Worm (Caenorhabditis elegans): ENCODE results near the gene Y48A6C.4.

Gene Y48A6C.4

DNA sequence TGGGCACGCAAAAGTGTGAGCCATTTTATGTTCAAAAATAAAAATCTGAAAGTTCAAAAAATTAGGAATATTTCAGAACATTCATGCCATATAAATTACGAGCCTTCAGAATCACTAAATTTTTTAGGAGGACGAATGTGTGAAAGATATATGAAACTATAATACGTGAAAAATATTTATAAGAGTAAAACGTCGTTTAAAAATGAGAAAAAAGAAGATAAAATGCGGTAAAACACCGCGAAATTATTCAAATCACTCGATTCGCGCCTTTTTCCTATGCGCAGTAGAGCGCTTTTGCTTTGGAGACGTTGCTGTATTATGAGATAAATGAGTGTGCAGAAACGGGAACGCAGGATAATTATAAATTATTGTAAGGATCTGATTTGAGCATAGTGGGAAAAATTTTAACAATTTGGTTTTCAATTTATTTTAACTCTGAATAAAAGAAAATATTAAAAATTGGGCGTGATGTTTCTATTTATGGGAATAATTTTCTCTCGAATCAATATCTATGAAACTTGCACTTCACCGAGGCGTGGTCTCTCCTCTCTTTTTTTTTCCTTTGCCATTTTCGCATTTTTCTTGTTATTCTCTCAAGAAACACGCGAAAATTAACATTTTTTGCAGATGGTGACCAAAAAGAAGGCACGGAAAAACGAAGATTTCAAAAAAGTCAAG, at the start of gene Y48A6C.4, which contains the start of gene sup-35:
Y48A6C.4 (plus strand) TSS at position 628 of the 678 bp plus-strand sequence.
sup-35 (minus strand) TSS at position 51 of the 678 bp plus-strand sequence.
- TF ChIP-seq him-1 (tag; optimal IDR thresholded peaks at IDR 0.05) (no peak), W03F9.2 (tag; optimal IDR thresholded peaks at IDR 0.05) (peak; percentile 86)

DNA sequence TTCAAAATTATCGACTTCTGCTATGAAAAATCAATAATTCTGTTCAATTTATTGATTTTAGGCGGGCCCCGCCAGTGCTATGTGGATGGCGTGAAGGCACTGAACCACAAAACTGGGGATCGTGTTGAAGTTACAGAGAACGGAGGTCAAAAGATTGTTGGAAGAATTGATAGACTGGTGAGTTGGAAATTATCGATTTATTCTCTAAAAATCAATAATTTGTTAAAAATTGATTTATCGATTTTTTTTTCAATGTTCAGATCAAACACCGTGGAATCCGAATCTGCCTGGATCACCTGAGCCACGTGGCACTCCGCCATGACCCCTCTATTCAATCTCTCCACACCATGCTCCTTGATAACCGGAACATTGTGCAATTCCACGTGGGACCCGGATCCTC, 49.4 kb upstream of the Y48A6C.4 start:
- TF ChIP-seq dao-5 (tag; optimal IDR thresholded peaks at IDR 0.05) = no peak
- TF ChIP-seq him-1 (tag; optimal IDR thresholded peaks at IDR 0.05) = no peak
- TF ChIP-seq W03F9.2 (tag; optimal IDR thresholded peaks at IDR 0.05) = no peak

DNA sequence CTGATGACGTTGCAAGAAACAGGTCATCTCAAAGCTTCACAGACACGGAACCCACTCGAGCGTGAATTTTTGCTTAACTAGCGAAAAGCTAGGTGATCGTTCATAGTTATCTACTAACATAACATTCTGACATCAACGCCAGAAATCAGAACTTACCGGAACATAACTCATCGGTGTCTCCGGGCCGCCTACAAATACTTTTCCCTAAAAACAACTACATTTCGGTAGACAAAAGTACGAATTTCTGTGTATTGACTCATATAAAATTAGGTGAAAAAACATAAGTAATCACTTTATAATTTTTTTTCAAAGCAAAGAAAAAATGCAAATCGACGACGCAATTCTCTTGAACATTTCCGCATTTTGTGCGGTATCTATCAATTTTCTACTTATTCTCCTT, 45.4 kb upstream of the Y48A6C.4 start, which contains the start of gene str-261:
str-261 (plus strand) TSS at position 301 of the 400 bp plus-strand sequence.
- TF ChIP-seq dao-5 (tag; optimal IDR thresholded peaks at IDR 0.05) = no peak
- TF ChIP-seq W03F9.2 (tag; optimal IDR thresholded peaks at IDR 0.05) = no peak
- no peak for TF ChIP-seq him-1 (tag; optimal IDR thresholded peaks at IDR 0.05)

DNA sequence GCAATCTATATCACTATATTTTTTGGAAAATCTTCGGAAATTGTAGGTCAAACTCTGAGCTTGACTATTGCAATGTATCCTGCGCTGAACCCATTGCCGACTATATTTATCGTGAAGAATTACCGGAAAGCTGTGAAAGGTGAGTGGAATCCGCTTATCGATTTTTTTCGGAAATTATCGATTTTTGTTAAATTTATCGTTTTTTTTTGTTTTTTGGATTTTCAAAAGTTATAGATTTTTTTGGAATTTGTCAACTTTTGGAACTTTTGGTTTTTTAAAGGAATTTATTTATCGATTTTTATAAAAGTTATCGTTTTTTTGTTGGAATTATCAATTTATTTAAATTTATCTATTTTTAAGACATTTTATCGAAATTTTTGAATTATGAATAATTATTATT, 42.9 kb upstream of the Y48A6C.4 start:
- TF ChIP-seq W03F9.2 (tag; optimal IDR thresholded peaks at IDR 0.05) (no peak), dao-5 (tag; optimal IDR thresholded peaks at IDR 0.05) (no peak), him-1 (tag; optimal IDR thresholded peaks at IDR 0.05) (no peak)

DNA sequence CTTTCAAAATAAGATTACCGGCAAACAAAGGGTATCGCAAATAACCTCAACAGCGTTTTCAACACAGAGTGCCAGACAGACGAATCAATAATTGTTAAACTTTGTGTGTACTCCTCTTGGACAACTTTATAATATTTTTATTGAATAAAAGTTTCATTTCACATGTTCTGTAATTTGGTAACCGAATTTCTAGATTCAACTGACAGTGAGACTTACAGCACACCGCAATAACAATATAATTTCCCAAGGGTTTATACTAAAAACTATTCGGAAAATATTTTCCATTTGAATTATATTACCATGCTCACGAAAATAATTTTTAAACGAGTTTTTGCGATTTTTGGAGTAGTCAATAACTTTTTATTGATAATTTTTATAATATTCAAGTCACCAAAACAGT, 42.2 kb upstream of the Y48A6C.4 start, which contains the start of gene str-246:
str-246 (plus strand) TSS at position 301 of the 400 bp plus-strand sequence.
- no peak for TF ChIP-seq W03F9.2 (tag; optimal IDR thresholded peaks at IDR 0.05)
- no peak for TF ChIP-seq dao-5 (tag; optimal IDR thresholded peaks at IDR 0.05)

DNA sequence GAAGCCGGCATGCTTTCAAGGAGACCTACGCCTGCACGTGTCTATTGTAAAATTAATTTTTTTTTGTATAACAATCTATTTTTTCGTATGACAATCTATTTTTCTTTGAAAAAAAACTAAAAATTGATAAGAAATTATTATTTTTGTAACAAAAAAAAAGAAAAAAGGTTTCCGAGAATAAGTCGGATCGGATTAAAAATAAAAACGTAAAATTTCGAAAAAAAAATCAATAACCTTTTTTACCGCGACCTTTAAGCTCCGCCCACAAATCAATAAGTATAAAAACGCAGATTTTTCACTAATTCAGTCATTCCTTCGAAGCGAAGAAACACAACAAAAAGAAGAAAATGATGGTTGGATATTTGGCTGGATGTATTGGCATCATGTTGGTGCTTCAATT, 40.2 kb upstream of the Y48A6C.4 start, which contains the start of gene W09D6.4:
W09D6.4 (plus strand) TSS at position 301 of the 400 bp plus-strand sequence.
- TF ChIP-seq dao-5 (tag; optimal IDR thresholded peaks at IDR 0.05) (no peak), W03F9.2 (tag; optimal IDR thresholded peaks at IDR 0.05) (no peak), him-1 (tag; optimal IDR thresholded peaks at IDR 0.05) (no peak)

DNA sequence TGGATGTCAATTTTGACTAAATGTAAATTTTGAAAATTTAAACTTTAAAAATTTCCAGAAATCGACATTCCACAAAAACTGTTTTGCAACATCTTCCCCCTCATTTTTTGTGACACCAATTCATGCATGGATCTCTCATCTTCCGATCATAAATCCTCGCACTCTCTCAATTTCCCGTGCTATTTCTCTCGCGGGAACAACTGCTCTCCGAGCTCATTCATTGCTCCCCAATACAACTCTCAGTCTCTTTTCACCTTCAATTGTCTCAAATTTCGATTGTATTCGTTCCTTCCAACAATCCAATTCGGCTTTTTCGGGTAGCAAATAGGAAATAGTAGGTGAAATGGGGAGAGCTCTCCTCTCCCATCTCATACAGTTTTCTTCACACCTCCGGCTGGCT, 37.0 kb upstream of the Y48A6C.4 start:
- no peak for TF ChIP-seq him-1 (tag; optimal IDR thresholded peaks at IDR 0.05)
- no peak for TF ChIP-seq W03F9.2 (tag; optimal IDR thresholded peaks at IDR 0.05)
- TF ChIP-seq dao-5 (tag; optimal IDR thresholded peaks at IDR 0.05) = no peak

DNA sequence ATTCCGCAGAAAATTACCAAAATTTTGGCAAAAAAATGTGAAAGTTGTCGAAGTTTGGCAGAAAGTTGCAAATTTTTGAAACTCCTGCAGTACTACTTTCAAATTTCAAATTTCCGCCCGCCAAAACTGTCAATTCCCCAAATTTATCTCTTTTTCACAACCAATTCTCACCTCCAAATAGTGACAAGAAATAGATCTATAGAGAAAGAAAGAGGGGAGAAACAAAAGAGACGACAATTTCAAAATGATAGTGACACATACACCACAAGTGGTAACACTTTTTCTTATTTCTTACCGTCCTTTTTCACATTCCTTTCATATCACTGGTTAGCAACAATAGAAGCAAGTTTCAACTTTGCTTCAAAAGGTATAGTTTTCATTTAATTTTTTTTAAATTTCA, 35.6 kb upstream of the Y48A6C.4 start:
- TF ChIP-seq W03F9.2 (tag; optimal IDR thresholded peaks at IDR 0.05) (no peak), him-1 (tag; optimal IDR thresholded peaks at IDR 0.05) (no peak), dao-5 (tag; optimal IDR thresholded peaks at IDR 0.05) (no peak)

DNA sequence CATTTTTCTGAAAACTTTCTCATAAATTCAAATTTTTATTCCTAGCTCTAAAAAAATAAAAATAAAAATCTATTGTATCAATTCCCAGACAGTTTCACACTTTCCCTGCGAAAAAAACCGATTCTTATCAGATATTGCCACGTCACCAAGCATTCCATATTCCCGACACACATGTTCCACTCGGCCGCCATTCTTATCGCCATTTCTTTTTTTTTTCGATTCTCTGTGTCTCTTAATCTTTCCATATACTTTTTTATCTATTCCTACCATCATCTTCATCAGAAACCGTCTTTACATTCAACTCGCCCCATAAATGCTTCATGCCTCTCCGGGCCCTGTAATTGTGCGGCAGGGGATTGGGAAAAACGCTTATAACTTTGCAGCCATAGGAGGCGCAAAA, 32.2 kb upstream of the Y48A6C.4 start:
- TF ChIP-seq him-1 (tag; optimal IDR thresholded peaks at IDR 0.05) = no peak
- TF ChIP-seq W03F9.2 (tag; optimal IDR thresholded peaks at IDR 0.05) = peak; percentile 24
- no peak for TF ChIP-seq dao-5 (tag; optimal IDR thresholded peaks at IDR 0.05)

DNA sequence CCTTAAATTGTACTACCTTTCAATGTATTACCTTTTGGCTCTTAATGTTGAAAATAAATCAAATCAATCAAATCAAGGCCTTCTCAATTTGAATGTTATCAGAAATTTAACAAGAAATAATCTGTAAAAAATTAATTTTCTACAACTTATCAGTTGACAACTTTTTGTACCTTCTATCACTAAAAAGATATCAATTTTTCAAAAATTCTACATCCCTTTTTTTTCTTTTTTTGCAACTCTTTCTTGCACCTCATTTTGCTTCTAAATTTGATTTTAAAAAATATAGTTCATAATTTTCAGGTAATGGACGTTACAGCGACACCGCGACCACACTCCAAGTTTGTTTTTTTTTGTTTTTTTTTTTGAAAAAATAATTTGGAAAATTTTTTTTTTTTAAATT, 31.4 kb upstream of the Y48A6C.4 start, which contains the start of gene W09D6.5:
W09D6.5 (plus strand) TSS at position 301 of the 400 bp plus-strand sequence.
- TF ChIP-seq dao-5 (tag; optimal IDR thresholded peaks at IDR 0.05) (no peak), W03F9.2 (tag; optimal IDR thresholded peaks at IDR 0.05) (no peak), him-1 (tag; optimal IDR thresholded peaks at IDR 0.05) (no peak)

DNA sequence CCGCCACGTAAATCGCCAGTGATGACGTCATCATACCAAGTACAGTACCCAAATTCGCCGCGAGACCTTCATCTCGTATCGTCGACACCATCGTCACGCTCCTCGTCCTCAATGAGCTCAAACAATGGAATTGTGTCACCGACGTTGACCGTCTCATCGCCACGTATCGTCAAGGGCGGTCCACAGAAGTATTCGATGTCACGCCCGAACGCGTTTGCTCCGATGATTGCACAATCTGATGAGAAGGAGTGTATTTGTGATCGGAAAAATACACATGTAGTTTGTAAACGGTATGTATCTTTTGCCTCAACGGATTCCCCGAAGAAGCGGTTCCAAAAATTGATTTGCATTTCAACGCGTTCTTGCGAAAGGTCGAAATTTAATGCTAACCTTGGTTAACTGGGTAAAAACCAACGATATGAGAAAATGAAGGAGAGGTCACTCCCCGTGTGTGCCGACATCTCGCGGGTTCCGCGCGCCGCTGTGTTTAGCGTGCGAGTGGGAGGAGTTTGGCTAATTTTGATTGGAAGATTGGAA, 29.4 kb upstream of the Y48A6C.4 start:
- TF ChIP-seq dao-5 (tag; optimal IDR thresholded peaks at IDR 0.05) (no peak), him-1 (tag; optimal IDR thresholded peaks at IDR 0.05) (no peak), W03F9.2 (tag; optimal IDR thresholded peaks at IDR 0.05) (peak; percentile 35)

DNA sequence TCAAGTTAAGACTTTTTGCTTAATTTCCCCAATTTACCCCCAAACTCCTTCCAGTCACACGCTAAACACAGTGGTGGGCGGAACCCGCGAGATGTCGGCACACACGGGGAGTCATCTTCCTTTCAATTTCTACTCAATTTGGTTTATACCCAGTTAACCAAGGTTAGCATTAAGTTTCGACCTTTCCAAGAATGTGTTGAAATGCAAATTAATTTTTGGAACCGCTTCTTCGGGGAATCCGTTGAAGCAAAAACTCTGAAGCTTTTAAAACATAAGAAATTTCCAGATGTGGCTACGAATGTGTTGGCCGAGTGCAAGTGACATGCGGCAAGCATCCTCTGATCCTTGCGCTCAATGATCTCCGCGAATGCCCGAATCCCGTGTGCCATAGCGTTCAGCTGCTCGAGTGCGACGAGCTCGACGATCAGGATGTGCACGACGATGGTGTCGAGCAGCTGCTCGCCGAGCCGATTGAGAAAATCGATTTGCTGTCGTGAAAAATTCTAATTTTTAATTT, 28.7 kb upstream of the Y48A6C.4 start:
- TF ChIP-seq W03F9.2 (tag; optimal IDR thresholded peaks at IDR 0.05) (no peak), him-1 (tag; optimal IDR thresholded peaks at IDR 0.05) (no peak), dao-5 (tag; optimal IDR thresholded peaks at IDR 0.05) (no peak)

DNA sequence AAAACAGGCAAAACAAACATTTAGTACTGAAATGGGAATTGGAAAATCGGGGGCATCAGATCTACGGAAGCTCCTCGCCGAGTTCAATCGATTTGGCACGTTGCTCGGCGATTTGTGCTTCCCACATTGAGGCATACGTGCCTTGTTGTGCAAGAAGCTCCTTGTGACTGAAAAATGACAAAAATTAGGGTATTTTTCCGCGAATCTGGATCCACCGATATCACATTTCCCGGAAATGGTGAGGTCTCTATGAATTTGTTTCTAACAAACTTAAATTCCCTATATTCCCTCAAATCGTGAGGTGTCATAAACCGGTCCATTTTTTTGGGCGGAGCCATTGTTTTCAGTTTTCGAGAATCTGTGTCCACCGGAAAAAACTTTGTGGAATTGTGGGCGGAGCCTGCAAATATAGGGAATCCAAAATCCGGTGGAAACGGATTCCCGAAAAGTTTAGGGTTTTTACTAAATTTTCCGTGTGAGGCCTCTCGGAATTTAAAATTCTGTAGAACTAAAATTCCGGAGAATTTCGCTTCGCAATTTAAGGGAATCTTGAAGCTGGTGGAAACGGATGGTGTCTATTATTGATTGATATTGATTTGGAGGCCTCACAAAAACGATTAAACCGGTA, 27.8 kb upstream of the Y48A6C.4 start:
- TF ChIP-seq him-1 (tag; optimal IDR thresholded peaks at IDR 0.05) (no peak), dao-5 (tag; optimal IDR thresholded peaks at IDR 0.05) (no peak), W03F9.2 (tag; optimal IDR thresholded peaks at IDR 0.05) (no peak)

DNA sequence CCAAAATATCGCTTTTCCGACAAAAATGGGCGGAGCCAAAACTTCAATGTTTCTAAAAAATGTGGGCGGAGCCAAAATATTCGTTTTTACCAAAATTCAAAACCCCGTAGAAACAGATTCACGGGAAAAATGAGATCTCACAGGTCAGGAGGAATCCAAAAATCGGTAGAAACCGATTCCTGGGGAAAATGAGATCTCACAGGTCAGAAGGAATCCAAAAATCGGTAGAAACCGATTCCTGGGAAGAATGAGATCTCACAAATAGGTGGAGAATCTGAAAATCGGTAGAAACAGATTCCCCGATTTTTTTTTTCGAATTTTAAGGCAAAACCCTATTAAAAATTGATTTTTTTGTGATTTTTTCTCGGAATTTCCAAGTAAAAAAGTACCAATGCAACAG, 26.1 kb upstream of the Y48A6C.4 start:
- TF ChIP-seq W03F9.2 (tag; optimal IDR thresholded peaks at IDR 0.05) (no peak), dao-5 (tag; optimal IDR thresholded peaks at IDR 0.05) (no peak), him-1 (tag; optimal IDR thresholded peaks at IDR 0.05) (no peak)

All from whole organism, L4/young adult.